Fruit fly (Drosophila melanogaster): ENCODE data around the gene eIF4E1.

Gene eIF4E1

dm6 chr3L:9435315-9435714 lies 33.1 kb upstream of the eIF4E1 start, which contains the start of gene CG42526:
TSS of gene CG42526 (minus strand) at chr3L:9435399.
- TF ChIP-seq CG31441 (GFP tag; IDR thresholded peaks at IDR 0.05), result no peak
- peak; percentile 6 for TF ChIP-seq slou (GFP tag; optimal IDR thresholded peaks at IDR 0.05)
- peak; percentile 12 for TF ChIP-seq CG33213 (GFP tag; optimal IDR thresholded peaks at IDR 0.05)
- TF ChIP-seq insv (GFP tag; optimal IDR thresholded peaks at IDR 0.05), result no peak
- TF ChIP-seq Ets65A (GFP tag), result peak; percentile 93
- TF ChIP-seq CG3726 (GFP tag; IDR thresholded peaks at IDR 0.05), result no peak
- TF ChIP-seq caup (GFP tag; optimal IDR thresholded peaks at IDR 0.05; ENCODE audit: severe bottlenecking), result peak; percentile 39
- no peak for TF ChIP-seq ind (GFP tag; optimal IDR thresholded peaks at IDR 0.05)
- TF ChIP-seq fd64A (GFP tag; optimal IDR thresholded peaks at IDR 0.05), result no peak
- TF ChIP-seq h (optimal IDR thresholded peaks at IDR 0.05), result no peak
- TF ChIP-seq otp (GFP tag; IDR thresholded peaks at IDR 0.05), result no peak
- TF ChIP-seq sd (tag; optimal IDR thresholded peaks at IDR 0.05), result peak; percentile 36
- peak; percentile 21 for TF ChIP-seq CG3995 (GFP tag; optimal IDR thresholded peaks at IDR 0.05)
- peak; percentile 53 for TF ChIP-seq grau (tag; optimal IDR thresholded peaks at IDR 0.05)
- TF ChIP-seq CG12236 (GFP tag; optimal IDR thresholded peaks at IDR 0.05), result no peak
- TF ChIP-seq CG17912 (GFP tag; optimal IDR thresholded peaks at IDR 0.05), result no peak
- no peak for TF ChIP-seq CG3281 (GFP tag; optimal IDR thresholded peaks at IDR 0.05)
- peak; percentile 27 for TF ChIP-seq Mes4 (GFP tag; optimal IDR thresholded peaks at IDR 0.05)
- TF ChIP-seq pfk (GFP tag; optimal IDR thresholded peaks at IDR 0.05), result no peak
- TF ChIP-seq ap (GFP tag; IDR thresholded peaks at IDR 0.05), result 0 out of 2 replicates have a peak, but pooled peaks have one; percentile 5
- TF ChIP-seq zfh2 (GFP tag; optimal IDR thresholded peaks at IDR 0.05), result peak; percentile 63
- TF ChIP-seq ham (GFP tag; IDR thresholded peaks at IDR 0.05), result no peak
- TF ChIP-seq CG8089 (GFP tag; optimal IDR thresholded peaks at IDR 0.05), result no peak
- peak; percentile 66 for TF ChIP-seq BEAF-32 (GFP tag; optimal IDR thresholded peaks at IDR 0.05)
- no peak for TF ChIP-seq CG31388 (GFP tag; optimal IDR thresholded peaks at IDR 0.05)
- no peak for TF ChIP-seq Ptx1 (GFP tag; IDR thresholded peaks at IDR 0.05)
- no peak for TF ChIP-seq jumu (GFP tag; optimal IDR thresholded peaks at IDR 0.05)
- no peak for TF ChIP-seq Rx (GFP tag; IDR thresholded peaks at IDR 0.05)
- TF ChIP-seq CG9727 (GFP tag; optimal IDR thresholded peaks at IDR 0.05), result peak; percentile 17
- no peak for TF ChIP-seq danr (GFP tag; IDR thresholded peaks at IDR 0.05)
- peak; percentile 36 for TF ChIP-seq lbe (GFP tag; optimal IDR thresholded peaks at IDR 0.05)
- peak; percentile 31 for TF ChIP-seq CG17829 (tag; optimal IDR thresholded peaks at IDR 0.05)
- no peak for TF ChIP-seq corto (GFP tag; optimal IDR thresholded peaks at IDR 0.05)
- TF ChIP-seq ac (GFP tag; optimal IDR thresholded peaks at IDR 0.05), result no peak
- no peak for TF ChIP-seq kni (GFP tag; optimal IDR thresholded peaks at IDR 0.05)
- TF ChIP-seq CoRest (tag; optimal IDR thresholded peaks at IDR 0.05), result peak; percentile 35
- 0 out of 2 replicates have a peak, but pooled peaks have one; percentile 38 for TF ChIP-seq sens-2 (GFP tag; IDR thresholded peaks at IDR 0.05)
- no peak for TF ChIP-seq chm (GFP tag; IDR thresholded peaks at IDR 0.05)
- no peak for TF ChIP-seq CG17359 (tag; optimal IDR thresholded peaks at IDR 0.05)
- TF ChIP-seq CG16813 (GFP tag; IDR thresholded peaks at IDR 0.05; ENCODE audit: partially characterized antibody), result 0 out of 3 replicates have a peak, but pooled peaks have one; percentile 17
- TF ChIP-seq YL-1 (GFP tag; optimal IDR thresholded peaks at IDR 0.05), result peak; percentile 55
- peak; percentile 56 for TF ChIP-seq Dip3 (GFP tag; optimal IDR thresholded peaks at IDR 0.05)
- no peak for TF ChIP-seq trh (GFP tag; optimal IDR thresholded peaks at IDR 0.05)
- no peak for TF ChIP-seq CG31224 (GFP tag; IDR thresholded peaks at IDR 0.05)
- TF ChIP-seq hkb (optimal IDR thresholded peaks at IDR 0.05), result no peak
- TF ChIP-seq hkb (GFP tag; IDR thresholded peaks at IDR 0.05), result peak; percentile 28; the same call in 1 of the 2 replicates
- no peak for TF ChIP-seq tap (tag; optimal IDR thresholded peaks at IDR 0.05)
- TF ChIP-seq kay (GFP tag; optimal IDR thresholded peaks at IDR 0.05), result no peak
- 0 out of 2 replicates have a peak, but pooled peaks have one; percentile 12 for TF ChIP-seq seq (GFP tag; IDR thresholded peaks at IDR 0.05)
- no peak for TF ChIP-seq Ssrp (tag; optimal IDR thresholded peaks at IDR 0.05)
- no peak for TF ChIP-seq CG10543 (GFP tag; optimal IDR thresholded peaks at IDR 0.05)
- TF ChIP-seq CG1792 (GFP tag; optimal IDR thresholded peaks at IDR 0.05), result no peak
- TF ChIP-seq CG1233 (GFP tag; optimal IDR thresholded peaks at IDR 0.05), result no peak
